Fruit fly (Drosophila melanogaster) whole organism, wandering third instar larva: ENCODE results near the gene Cyp4ac2.

Experiments used
- Abd-B ChIP-seq: fragments of >200 bp; optimal IDR thresholded peaks from 2 replicates; lab custom pipeline; 2017; ENCODE audit warnings: missing biosample characterization, missing genetic modification characterization
- CG32264 ChIP-seq: fragments of 200-800 bp; sonication (Bioruptor generic); optimal IDR thresholded peaks from 2 replicates; lab custom pipeline; 2016; ENCODE audit warnings: missing biosample characterization, missing genetic modification characterization
- CG9705 ChIP-seq: fragments of 200-800 bp; sonication (Bioruptor generic); optimal IDR thresholded peaks from 2 replicates; lab custom pipeline; 2018; ENCODE audit warnings: missing biosample characterization, mild to moderate bottlenecking, missing genetic modification characterization
- CrebA ChIP-seq: fragments of 200-800 bp; sonication (Bioruptor generic); optimal IDR thresholded peaks from 2 replicates; lab custom pipeline; 2016; ENCODE audit warnings: missing biosample characterization, mild to moderate bottlenecking, missing genetic modification characterization, borderline replicate concordance
- Dfd ChIP-seq: fragments of >200 bp; optimal IDR thresholded peaks from 2 replicates; lab custom pipeline; 2017; ENCODE audit warnings: missing biosample characterization, missing genetic modification characterization
- Dif ChIP-seq: fragments of 200-275, 200-300 bp; sonication (Bioruptor generic); optimal IDR thresholded peaks from 2 replicates; lab custom pipeline; 2018; ENCODE audit warnings: missing biosample characterization, missing genetic modification characterization; ENCODE audit not compliant: partially characterized antibody
- GATAd ChIP-seq: sonication (Bioruptor generic); optimal IDR thresholded peaks from 2 replicates; lab custom pipeline; 2016; ENCODE audit warnings: missing biosample characterization, missing genetic modification characterization
- HLH106 ChIP-seq: fragments of 200-800 bp; optimal IDR thresholded peaks from 3 replicates; lab custom pipeline; 2019; ENCODE audit warnings: missing biosample characterization, mild to moderate bottlenecking, missing genetic modification characterization, moderate library complexity
- Hnf4 ChIP-seq: fragments of 200-800 bp; sonication (Bioruptor generic); optimal IDR thresholded peaks from 2 replicates; lab custom pipeline; 2016; ENCODE audit warnings: missing biosample characterization, mild to moderate bottlenecking, missing genetic modification characterization
- Hr78 ChIP-seq: fragments of >200 bp; optimal IDR thresholded peaks from 2 replicates; lab custom pipeline; 2017; ENCODE audit warnings: missing biosample characterization, missing genetic modification characterization
- Hr83 ChIP-seq: fragments of 200-300 bp; sonication (Bioruptor generic); optimal IDR thresholded peaks from 2 replicates; lab custom pipeline; 2016; ENCODE audit warnings: missing biosample characterization, mild to moderate bottlenecking, missing genetic modification characterization, moderate library complexity; ENCODE audit not compliant: poor library complexity, severe bottlenecking
- Jra ChIP-seq: sonication (Bioruptor generic); optimal IDR thresholded peaks from 2 replicates; lab custom pipeline; 2016; ENCODE audit warnings: missing biosample characterization, missing genetic modification characterization
- Mio ChIP-seq: sonication (Bioruptor generic); optimal IDR thresholded peaks from 2 replicates; lab custom pipeline; 2016; ENCODE audit warnings: missing biosample characterization, missing genetic modification characterization
- Myc ChIP-seq: fragments of >200 bp; optimal IDR thresholded peaks from 2 replicates; lab custom pipeline; 2017
- N ChIP-seq: fragments of >200 bp; optimal IDR thresholded peaks from 2 replicates; lab custom pipeline; 2018; ENCODE audit warnings: missing biosample characterization, missing external identifiers, missing genetic modification characterization
- OdsH ChIP-seq: fragments of 200-800 bp; sonication (Bioruptor generic); optimal IDR thresholded peaks from 2 replicates; lab custom pipeline; 2016; ENCODE audit warnings: missing biosample characterization, mild to moderate bottlenecking, missing genetic modification characterization
- Rel ChIP-seq, 2 experiments: fragments of 200-800 bp; sonication (Bioruptor generic) in 1 of 2; optimal IDR thresholded peaks; 2 replicates in 1 of 2; 3 replicates in 1 of 2; lab custom pipeline; 2016 to 2019; ENCODE audit warnings: mild to moderate bottlenecking in 2 of 2, missing biosample characterization in 2 of 2, missing genetic modification characterization in 2 of 2, moderate library complexity in 1 of 2
- Sp1 ChIP-seq: fragments of 200-800 bp; sonication (Bioruptor generic); optimal IDR thresholded peaks from 3 replicates; lab custom pipeline; 2019; ENCODE audit warnings: missing biosample characterization, mild to moderate bottlenecking, missing genetic modification characterization, moderate library complexity
- Vsx2 ChIP-seq: fragments of 200-300, 225-300 bp; sonication (Bioruptor generic); optimal IDR thresholded peaks from 2 replicates; lab custom pipeline; 2018; ENCODE audit warnings: missing biosample characterization, missing genetic modification characterization; ENCODE audit not compliant: partially characterized antibody
- br ChIP-seq: fragments of 200-800 bp; sonication (Bioruptor generic); optimal IDR thresholded peaks from 2 replicates; lab custom pipeline; 2016; ENCODE audit warnings: missing biosample characterization, missing genetic modification characterization
- brk ChIP-seq: fragments of 200-800 bp; sonication (Bioruptor generic); optimal IDR thresholded peaks from 2 replicates; lab custom pipeline; 2016; ENCODE audit warnings: missing biosample characterization, mild to moderate bottlenecking, missing genetic modification characterization
- dl ChIP-seq, 2 experiments: fragments of 175-275, 200-275 bp in 1 of 2; fragments of 200-275 bp in 1 of 2; sonication (Bioruptor generic); optimal IDR thresholded peaks; lab custom pipeline; 2018; ENCODE audit warnings: mild to moderate bottlenecking in 2 of 2, missing biosample characterization in 2 of 2, missing genetic modification characterization in 2 of 2, moderate library complexity in 2 of 2; ENCODE audit not compliant: partially characterized antibody in 2 of 2, insufficient read depth in 1 of 2
- dmrt93B ChIP-seq: fragments of 200-800 bp; sonication (Bioruptor generic); optimal IDR thresholded peaks from 2 replicates; lab custom pipeline; 2018; ENCODE audit warnings: missing biosample characterization, mild to moderate bottlenecking, missing genetic modification characterization
- dsf ChIP-seq: sonication (Bioruptor generic); optimal IDR thresholded peaks from 2 replicates; lab custom pipeline; 2016; ENCODE audit warnings: missing biosample characterization, missing genetic modification characterization, borderline replicate concordance
- ey ChIP-seq: fragments of 200-800 bp; sonication (Bioruptor generic); optimal IDR thresholded peaks from 2 replicates; lab custom pipeline; 2016; ENCODE audit warnings: missing biosample characterization, missing genetic modification characterization
- foxo ChIP-seq, 2 experiments: fragments of 200-800 bp; sonication (Bioruptor generic); optimal IDR thresholded peaks; 2 replicates in 1 of 2; 3 replicates in 1 of 2; lab custom pipeline; 2016 to 2017; ENCODE audit warnings: missing biosample characterization in 2 of 2, missing genetic modification characterization in 2 of 2
- fru ChIP-seq: fragments of 200-800 bp; sonication (Bioruptor generic); optimal IDR thresholded peaks from 3 replicates; lab custom pipeline; 2016; ENCODE audit warnings: missing biosample characterization, mild to moderate bottlenecking, missing genetic modification characterization
- h ChIP-seq: fragments of 200-800 bp; sonication (Bioruptor generic); optimal IDR thresholded peaks from 3 replicates; lab custom pipeline; 2016; ENCODE audit warnings: missing biosample characterization, mild to moderate bottlenecking, missing genetic modification characterization
- jim ChIP-seq: fragments of 175-275, 200-325 bp; sonication (Bioruptor generic); optimal IDR thresholded peaks from 2 replicates; lab custom pipeline; 2016; ENCODE audit warnings: missing biosample characterization, mild to moderate bottlenecking, missing genetic modification characterization
- lola ChIP-seq: fragments of >200 bp; optimal IDR thresholded peaks from 2 replicates; lab custom pipeline; 2017; ENCODE audit warnings: missing biosample characterization, missing genetic modification characterization
- pan ChIP-seq: fragments of >200 bp; optimal IDR thresholded peaks from 2 replicates; lab custom pipeline; 2017
- psq ChIP-seq: fragments of 200-800 bp; sonication (Bioruptor generic); optimal IDR thresholded peaks from 3 replicates; lab custom pipeline; 2017; ENCODE audit warnings: missing biosample characterization, mild to moderate bottlenecking, missing genetic modification characterization, moderate library complexity
- rgr ChIP-seq: fragments of 200-800 bp; sonication (Bioruptor generic); optimal IDR thresholded peaks from 3 replicates; lab custom pipeline; 2016; ENCODE audit warnings: missing biosample characterization, mild to moderate bottlenecking, missing genetic modification characterization
- sage ChIP-seq: fragments of 200-800 bp; sonication (Bioruptor generic); optimal IDR thresholded peaks from 2 replicates; lab custom pipeline; 2016; ENCODE audit warnings: missing biosample characterization, mild to moderate bottlenecking, missing genetic modification characterization
- sv ChIP-seq: fragments of 200-800 bp; sonication (Bioruptor generic); optimal IDR thresholded peaks from 3 replicates; lab custom pipeline; 2016; ENCODE audit warnings: missing biosample characterization, missing genetic modification characterization
- tai ChIP-seq: sonication (Bioruptor generic); optimal IDR thresholded peaks from 2 replicates; lab custom pipeline; 2016; ENCODE audit warnings: missing biosample characterization, missing genetic modification characterization
- usp ChIP-seq: fragments of >200 bp; optimal IDR thresholded peaks from 2 replicates; lab custom pipeline; 2017; ENCODE audit warnings: missing biosample characterization, missing genetic modification characterization
- woc ChIP-seq: sonication (Bioruptor generic); optimal IDR thresholded peaks from 2 replicates; lab custom pipeline; 2016; ENCODE audit warnings: missing biosample characterization, mild to moderate bottlenecking, missing genetic modification characterization

Gene Cyp4ac2

DNA sequence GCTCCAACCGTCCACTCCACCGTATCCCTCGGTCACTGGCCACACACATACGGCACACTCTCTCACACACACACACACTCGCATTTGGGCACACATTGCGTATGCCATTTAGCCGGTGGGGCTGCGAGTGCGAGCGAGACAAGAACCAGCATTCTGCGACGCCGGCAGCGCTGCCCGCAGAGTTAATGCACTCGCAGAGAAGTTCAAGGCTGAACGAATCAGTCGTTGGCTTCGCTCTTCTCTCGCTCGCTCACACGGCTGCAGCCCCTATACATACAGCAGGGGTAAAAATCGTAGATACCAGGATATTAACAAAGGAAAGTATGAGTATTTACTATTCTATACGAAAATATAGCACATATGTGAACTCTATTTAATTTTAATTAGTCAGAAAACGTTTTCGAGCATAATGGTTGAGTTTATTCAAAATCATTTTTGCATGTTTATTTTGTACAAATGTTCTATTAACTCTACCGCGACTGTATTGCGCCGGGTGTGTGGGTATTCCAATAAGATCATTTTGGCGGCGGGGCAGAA lies 26.9 kb downstream of the Cyp4ac2 start:
- TF ChIP-seq Hr78 (GFP tag; lab: Kevin White, UChicago) (no peak), Myc (no peak), sage (GFP tag; lab: Kevin White, UChicago) (peak; percentile 91), Hnf4 (GFP tag; lab: Kevin White, UChicago) (peak; percentile 97), lola (GFP tag; lab: Kevin White, UChicago) (no peak), dl (GFP tag; optimal IDR thresholded peaks at IDR 0.05; lab: Kevin White, UChicago; ENCODE audit: insufficient read depth in 1 of 2, partially characterized antibody in 2 of 2) (peak; percentile 34 to 71), Dif (GFP tag; lab: Kevin White, UChicago) (peak; percentile 86), foxo (GFP tag; optimal IDR thresholded peaks at IDR 0.05; lab: Kevin White, UChicago) (peak; percentile 90 to 98), CrebA (GFP tag; lab: Kevin White, UChicago) (peak; percentile 97), ey (peak; percentile 99), jim (peak; percentile 86), Dfd (no peak), br (peak; percentile 98), woc (GFP tag; lab: Kevin White, UChicago) (peak; percentile 98), CG9705 (GFP tag; lab: Kevin White, UChicago) (peak; percentile 97), tai (GFP tag; lab: Kevin White, UChicago) (peak; percentile 94), Hr83 (GFP tag; lab: Kevin White, UChicago) (peak; percentile 84), psq (GFP tag; lab: Kevin White, UChicago) (peak; percentile 92), HLH106 (peak; percentile 98), pan (no peak), Sp1 (peak; percentile 98), Rel (GFP tag; optimal IDR thresholded peaks at IDR 0.05; lab: Kevin White, UChicago) (peak; percentile 98), Rel (tag; optimal IDR thresholded peaks at IDR 0.05; lab: Kevin White, UChicago) (peak; percentile 90), brk (GFP tag; lab: Kevin White, UChicago) (peak; percentile 97), GATAd (GFP tag; lab: Kevin White, UChicago) (no peak), OdsH (GFP tag; lab: Kevin White, UChicago) (peak; percentile 99), dsf (GFP tag; lab: Kevin White, UChicago) (peak; percentile 79), h (peak; percentile 99), N (GFP tag; lab: Kevin White, UChicago) (peak; percentile 75), Mio (GFP tag; lab: Kevin White, UChicago) (peak; percentile 84), Jra (GFP tag; lab: Kevin White, UChicago) (peak; percentile 92), fru (GFP tag; lab: Kevin White, UChicago) (peak; percentile 98), dmrt93B (GFP tag; lab: Kevin White, UChicago) (peak; percentile 92), CG32264 (GFP tag; lab: Kevin White, UChicago) (peak; percentile 96), rgr (GFP tag; lab: Kevin White, UChicago) (peak; percentile 98), sv (GFP tag; lab: Kevin White, UChicago) (peak; percentile 60), usp (GFP tag; lab: Kevin White, UChicago) (no peak), Vsx2 (GFP tag; lab: Kevin White, UChicago) (peak; percentile 47), Abd-B (GFP tag; lab: Kevin White, UChicago) (no peak)

- TF ChIP-seq sv (GFP tag; lab: Kevin White, UChicago) (no peak), OdsH (GFP tag; lab: Kevin White, UChicago) (peak; percentile 31), CG32264 (GFP tag; lab: Kevin White, UChicago) (no peak), brk (GFP tag; lab: Kevin White, UChicago) (peak; percentile 48), woc (GFP tag; lab: Kevin White, UChicago) (peak; percentile 42), Hr83 (GFP tag; lab: Kevin White, UChicago) (peak; percentile 22), Rel (GFP tag; optimal IDR thresholded peaks at IDR 0.05; lab: Kevin White, UChicago) (no peak), Rel (tag; optimal IDR thresholded peaks at IDR 0.05; lab: Kevin White, UChicago) (peak; percentile 68), Hr78 (GFP tag; lab: Kevin White, UChicago) (no peak), Jra (GFP tag; lab: Kevin White, UChicago) (peak; percentile 38), h (peak; percentile 50), HLH106 (peak; percentile 39), sage (GFP tag; lab: Kevin White, UChicago) (no peak), usp (GFP tag; lab: Kevin White, UChicago) (no peak), tai (GFP tag; lab: Kevin White, UChicago) (peak; percentile 30), pan (no peak), N (GFP tag; lab: Kevin White, UChicago) (peak; percentile 4), CrebA (GFP tag; lab: Kevin White, UChicago) (peak; percentile 55), Vsx2 (GFP tag; lab: Kevin White, UChicago) (peak; percentile 48), fru (GFP tag; lab: Kevin White, UChicago) (peak; percentile 43), jim (no peak), Hnf4 (GFP tag; lab: Kevin White, UChicago) (peak; percentile 75), psq (GFP tag; lab: Kevin White, UChicago) (peak; percentile 76), foxo (GFP tag; optimal IDR thresholded peaks at IDR 0.05; lab: Kevin White, UChicago) (peak in 1 of 2 experiments; percentile 22), rgr (GFP tag; lab: Kevin White, UChicago) (peak; percentile 32), GATAd (GFP tag; lab: Kevin White, UChicago) (peak; percentile 27), Myc (no peak), dmrt93B (GFP tag; lab: Kevin White, UChicago) (no peak), Abd-B (GFP tag; lab: Kevin White, UChicago) (no peak), dsf (GFP tag; lab: Kevin White, UChicago) (no peak), Sp1 (no peak), br (no peak), Dfd (no peak), Mio (GFP tag; lab: Kevin White, UChicago) (no peak), lola (GFP tag; lab: Kevin White, UChicago) (no peak), CG9705 (GFP tag; lab: Kevin White, UChicago) (no peak), Dif (GFP tag; lab: Kevin White, UChicago) (peak; percentile 27)
Measured at dm6 chr2L:5294392-5295244, 28.4 kb downstream of the Cyp4ac2 start.
